Fruit fly (Drosophila melanogaster) whole organism, pupa: Measurements from ENCODE around the gene RpL7-like.

Experiments used
- CG10348 ChIP-seq: fragments of 200-800 bp; sonication (Bioruptor generic); IDR thresholded peaks from 2 replicates; pipeline ENCODE4 v1.3.6; 2022; ENCODE audit warnings: missing biosample characterization, missing genetic modification characterization
- CG12605 ChIP-seq: fragments of 200-800 bp; sonication (Bioruptor generic); IDR thresholded peaks from 2 replicates; pipeline ENCODE4 v1.3.6; 2022; ENCODE audit warnings: missing biosample characterization, missing genetic modification characterization
- CG13204 ChIP-seq: fragments of 200-800 bp; sonication (Bioruptor generic); optimal IDR thresholded peaks from 2 replicates; lab custom pipeline; 2018; ENCODE audit warnings: missing biosample characterization, mild to moderate bottlenecking, missing genetic modification characterization, moderate library complexity
- CG14655 ChIP-seq: fragments of 200-800 bp; sonication (Bioruptor generic); optimal IDR thresholded peaks from 3 replicates; lab custom pipeline; 2017; ENCODE audit warnings: mild to moderate bottlenecking, missing biosample characterization, missing genetic modification reagents, missing genetic modification characterization
- CG15710 ChIP-seq: fragments of 200-800 bp; sonication (Bioruptor generic); optimal IDR thresholded peaks from 2 replicates; lab custom pipeline; 2018; ENCODE audit warnings: missing biosample characterization, mild to moderate bottlenecking, missing genetic modification characterization, moderate library complexity
- CG17806 ChIP-seq: fragments of 200-800 bp; sonication (Bioruptor generic); optimal IDR thresholded peaks from 2 replicates; lab custom pipeline; 2018; ENCODE audit warnings: missing biosample characterization, mild to moderate bottlenecking, missing genetic modification characterization, moderate library complexity
- CG32121 ChIP-seq: fragments of 200-800 bp; sonication (Bioruptor generic); IDR thresholded peaks from 2 replicates; pipeline ENCODE4 v1.3.6; 2022; ENCODE audit warnings: missing biosample characterization, missing genetic modification characterization
- CG34367 ChIP-seq: fragments of 200-800 bp; sonication (Bioruptor generic); optimal IDR thresholded peaks from 2 replicates; lab custom pipeline; 2018; ENCODE audit warnings: missing biosample characterization, mild to moderate bottlenecking, missing genetic modification characterization
- CG4496 ChIP-seq: fragments of 200-800 bp; sonication (Bioruptor generic); IDR thresholded peaks from 3 replicates; pipeline ENCODE4 v1.3.6; 2022; ENCODE audit warnings: missing biosample characterization, missing genetic modification characterization
- CG8159 ChIP-seq: fragments of 200-800 bp; sonication (Bioruptor generic); optimal IDR thresholded peaks from 3 replicates; lab custom pipeline; 2018; ENCODE audit warnings: missing biosample characterization, mild to moderate bottlenecking, missing genetic modification characterization, moderate library complexity
- CG8301 ChIP-seq: fragments of 200-800 bp; sonication (Bioruptor generic); optimal IDR thresholded peaks from 2 replicates; lab custom pipeline; 2018; ENCODE audit warnings: missing biosample characterization, mild to moderate bottlenecking, missing genetic modification characterization
- CG9948 ChIP-seq: fragments of 200-800 bp; sonication (Bioruptor generic); optimal IDR thresholded peaks from 2 replicates; lab custom pipeline; 2018; ENCODE audit warnings: missing biosample characterization, mild to moderate bottlenecking, missing genetic modification characterization, moderate library complexity
- D1 ChIP-seq: fragments of 200-800 bp; sonication (Bioruptor generic); optimal IDR thresholded peaks from 2 replicates; lab custom pipeline; 2018; ENCODE audit warnings: missing biosample characterization, mild to moderate bottlenecking, missing genetic modification characterization, moderate library complexity
- EcR ChIP-seq: fragments of 200-800 bp; sonication (Bioruptor generic); optimal IDR thresholded peaks from 3 replicates; lab custom pipeline; 2019; ENCODE audit warnings: missing biosample characterization, missing genetic modification characterization, mild to moderate bottlenecking, moderate library complexity, missing genetic modification reagents
- Ets98B ChIP-seq: fragments of 200-800 bp; sonication (Bioruptor generic); IDR thresholded peaks from 2 replicates; pipeline ENCODE4 v1.3.6; 2022; ENCODE audit warnings: missing biosample characterization, missing genetic modification characterization
- Pif1A ChIP-seq: fragments of 200-800 bp; sonication (Bioruptor generic); optimal IDR thresholded peaks from 3 replicates; lab custom pipeline; 2016; ENCODE audit warnings: missing biosample characterization, missing genetic modification characterization
- Pif1B ChIP-seq: fragments of 200-800 bp; sonication (Bioruptor generic); optimal IDR thresholded peaks from 3 replicates; lab custom pipeline; 2016; ENCODE audit warnings: missing biosample characterization, missing genetic modification characterization
- Snoo ChIP-seq: fragments of 200-800 bp; sonication (Bioruptor generic); optimal IDR thresholded peaks from 3 replicates; lab custom pipeline; 2017; ENCODE audit warnings: missing biosample characterization, mild to moderate bottlenecking, missing genetic modification characterization, inconsistent platforms
- fd96Ca ChIP-seq: fragments of 200-800 bp; sonication (Bioruptor generic); IDR thresholded peaks from 3 replicates; pipeline ENCODE4 v1.3.6; 2022; ENCODE audit warnings: missing biosample characterization, missing genetic modification characterization
- gl ChIP-seq: fragments of 200-800 bp; sonication (Bioruptor generic); optimal IDR thresholded peaks from 2 replicates; lab custom pipeline; 2018; ENCODE audit warnings: missing biosample characterization, mild to moderate bottlenecking, missing genetic modification characterization
- rn ChIP-seq: fragments of 200-800 bp; sonication (Bioruptor generic); IDR thresholded peaks from 2 replicates; pipeline ENCODE4 v1.3.6; 2022; ENCODE audit warnings: missing biosample characterization, missing genetic modification characterization

The RpL7-like gene

dm6 chr2L:12055837-12056388, at the start of gene RpL7-like, which contains the start of the genes JhI-21 and CG34164:
TSS of gene RpL7-like (plus strand) at chr2L:12056326.
TSS of gene JhI-21 (minus strand) at chr2L:12056042.
TSS of gene CG34164 (plus strand) at chr2L:12056348.
- no peak for TF ChIP-seq CG8159 (tag; lab: Kevin White, UChicago)
- no peak for TF ChIP-seq D1 (tag; lab: Kevin White, UChicago)
- no peak for TF ChIP-seq CG14655
- TF ChIP-seq CG12605 (GFP tag; lab: Robert Waterston, UW), result peak; percentile 43; the same call in 1 of the 2 replicates
- no peak for TF ChIP-seq Pif1B (GFP tag; lab: Kevin White, UChicago)
- TF ChIP-seq Ets98B, result peak; percentile 19; the same call in 1 of the 2 replicates
- TF ChIP-seq Pif1A (GFP tag; lab: Kevin White, UChicago), result no peak
- TF ChIP-seq CG17806, result no peak
- peak; percentile 6 for TF ChIP-seq Snoo (tag; lab: Kevin White, UChicago)
- TF ChIP-seq CG32121 (GFP tag; lab: Robert Waterston, UW), result no peak
- no peak for TF ChIP-seq CG4496 (GFP tag; lab: Robert Waterston, UW)
- TF ChIP-seq CG9948 (tag; lab: Kevin White, UChicago), result no peak
- TF ChIP-seq CG10348, result no peak
- TF ChIP-seq fd96Ca (GFP tag; lab: Robert Waterston, UW), result no peak
- TF ChIP-seq CG8301, result no peak
- no peak for TF ChIP-seq CG13204

dm6 chr2L:12006397-12007330, 49.5 kb upstream of the RpL7-like start:
- peak; percentile 90 for TF ChIP-seq CG17806
- peak; percentile 95 for TF ChIP-seq CG14655
- TF ChIP-seq Pif1B (GFP tag; lab: Kevin White, UChicago), result peak; percentile 87
- TF ChIP-seq CG15710, result peak; percentile 94
- TF ChIP-seq Snoo (tag; lab: Kevin White, UChicago), result peak; percentile 87
- peak; percentile 48 for TF ChIP-seq CG13204
- TF ChIP-seq CG8159 (tag; lab: Kevin White, UChicago), result peak; percentile 97
- no peak for TF ChIP-seq rn (GFP tag; lab: Robert Waterston, UW)
- peak; percentile 85 for TF ChIP-seq CG34367 (tag; lab: Kevin White, UChicago)
- peak; percentile 94 for TF ChIP-seq CG9948 (tag; lab: Kevin White, UChicago)
- TF ChIP-seq Ets98B, result no peak
- no peak for TF ChIP-seq CG10348
- peak; percentile 87 for TF ChIP-seq D1 (tag; lab: Kevin White, UChicago)
- TF ChIP-seq fd96Ca (GFP tag; lab: Robert Waterston, UW), result no peak
- no peak for TF ChIP-seq CG4496 (GFP tag; lab: Robert Waterston, UW)
- no peak for TF ChIP-seq CG12605 (GFP tag; lab: Robert Waterston, UW)
- TF ChIP-seq EcR (GFP tag; lab: Kevin White, UChicago), result no peak
- peak; percentile 27 for TF ChIP-seq gl
- TF ChIP-seq Pif1A (GFP tag; lab: Kevin White, UChicago), result peak; percentile 75
- peak; percentile 90 for TF ChIP-seq CG8301
- TF ChIP-seq CG32121 (GFP tag; lab: Robert Waterston, UW), result no peak

- TF ChIP-seq CG8159 (tag; lab: Kevin White, UChicago) (peak; percentile 36), fd96Ca (GFP tag; lab: Robert Waterston, UW) (no peak), CG8301 (peak; percentile 77), gl (peak; percentile 74), CG12605 (GFP tag; lab: Robert Waterston, UW) (no peak), Snoo (tag; lab: Kevin White, UChicago) (peak; percentile 84), D1 (tag; lab: Kevin White, UChicago) (no peak), CG9948 (tag; lab: Kevin White, UChicago) (peak; percentile 17), Pif1A (GFP tag; lab: Kevin White, UChicago) (peak; percentile 68), CG14655 (peak; percentile 70), CG4496 (GFP tag; lab: Robert Waterston, UW) (no peak), CG10348 (no peak), CG15710 (peak; percentile 53), CG13204 (peak; percentile 97), EcR (GFP tag; lab: Kevin White, UChicago) (peak; percentile 98), Pif1B (GFP tag; lab: Kevin White, UChicago) (peak; percentile 67), rn (GFP tag; lab: Robert Waterston, UW) (no peak), CG17806 (peak; percentile 27), CG32121 (GFP tag; lab: Robert Waterston, UW) (no peak), CG34367 (tag; lab: Kevin White, UChicago) (peak; percentile 51), Ets98B (no peak)
- TF ChIP-seq, all 21 proteins: peak for 13
These were observed 48.8 kb upstream of the RpL7-like start for dm6 chr2L:12007331-12007791.

dm6 chr2L:12007853-12008252, 48.3 kb upstream of the RpL7-like start, which contains the start of gene Rh5:
TSS of gene Rh5 (plus strand) at chr2L:12008153.
- TF ChIP-seq D1 (tag; lab: Kevin White, UChicago) (no peak), CG15710 (no peak), gl (no peak), Ets98B (no peak), CG14655 (no peak), CG9948 (tag; lab: Kevin White, UChicago) (no peak), CG8301 (no peak), CG12605 (GFP tag; lab: Robert Waterston, UW) (no peak), CG34367 (tag; lab: Kevin White, UChicago) (no peak), CG4496 (GFP tag; lab: Robert Waterston, UW) (no peak), fd96Ca (GFP tag; lab: Robert Waterston, UW) (no peak), Pif1B (GFP tag; lab: Kevin White, UChicago) (no peak), CG32121 (GFP tag; lab: Robert Waterston, UW) (no peak), Snoo (tag; lab: Kevin White, UChicago) (no peak), CG13204 (no peak), Pif1A (GFP tag; lab: Kevin White, UChicago) (no peak), CG10348 (no peak)
